Worm (Caenorhabditis elegans) whole organism, early embryonic: Measurements from ENCODE around the gene myrf-2.

ENCODE experiments used
- B0310.2 ChIP-seq: sonication (generic microtip); optimal IDR thresholded peaks from 2 replicates; lab custom pipeline; 2016; ENCODE audit warnings: mild to moderate bottlenecking, missing genetic modification characterization, missing compliant biosample characterization
- F13C5.2 ChIP-seq: sonication (generic microtip); optimal IDR thresholded peaks from 2 replicates; lab custom pipeline; 2017; ENCODE audit warnings: mild to moderate bottlenecking, missing genetic modification characterization, inconsistent platforms, missing compliant biosample characterization
- ama-1 ChIP-seq: fragments of 150-350 bp; optimal IDR thresholded peaks from 2 replicates; lab custom pipeline; 2014
- flt-1 ChIP-seq: fragments of 200-800 bp; sonication (Bioruptor generic); IDR thresholded peaks from 2 replicates; pipeline ENCODE4 v1.3.6; 2022; ENCODE audit warnings: missing genetic modification characterization, missing compliant biosample characterization
- hmg-4 ChIP-seq: fragments of 200-800 bp; sonication (Bioruptor generic); optimal IDR thresholded peaks from 2 replicates; lab custom pipeline; 2018; ENCODE audit warnings: mild to moderate bottlenecking, missing genetic modification characterization, missing compliant biosample characterization
- hnd-1 ChIP-seq: sonication (generic microtip); optimal IDR thresholded peaks from 2 replicates; lab custom pipeline; 2016; ENCODE audit warnings: missing genetic modification characterization, missing compliant biosample characterization
- pes-1 ChIP-seq: fragments of 200-800 bp; sonication (Bioruptor generic); IDR thresholded peaks from 2 replicates; pipeline ENCODE4 v1.3.6; 2022; ENCODE audit warnings: missing genetic modification reagents, missing genetic modification characterization, missing compliant biosample characterization
- sea-1 ChIP-seq: fragments of 200-800 bp; sonication (Bioruptor generic); conservative IDR thresholded peaks from 2 replicates; pipeline ENCODE4 v1.3.6; 2022; ENCODE audit warnings: missing genetic modification characterization, missing compliant biosample characterization
- tra-4 ChIP-seq: sonication (generic microtip); optimal IDR thresholded peaks from 2 replicates; lab custom pipeline; 2017; ENCODE audit warnings: missing genetic modification characterization, missing compliant biosample characterization

ce11 chrX:10197204-10197756 lies 3.1 kb upstream of the myrf-2 start, which contains the start of gene nucb-1:
- no peak for TF ChIP-seq tra-4 (tag; lab: Kevin White, UChicago)
- no peak for TF ChIP-seq hnd-1
- TF ChIP-seq hmg-4, result peak; percentile 5
- no peak for TF ChIP-seq ama-1 (lab: Kevin White, UChicago)
- no peak for TF ChIP-seq B0310.2 (tag; lab: Kevin White, UChicago)
- TF ChIP-seq flt-1, result no peak
- TF ChIP-seq sea-1, result no peak
- no peak for TF ChIP-seq F13C5.2 (tag; lab: Kevin White, UChicago)
- TF ChIP-seq pes-1 (GFP tag; lab: Robert Waterston, UW), result no peak
